Worm (Caenorhabditis elegans) whole organism, L3 larva: Measurements from ENCODE around the gene trpp-5.

ENCODE experiments used
- R02D3.7 ChIP-seq: fragments of 150-350 bp; optimal IDR thresholded peaks from 2 replicates; lab custom pipeline; 2014; ENCODE audit warnings: missing biosample characterization, missing genetic modification characterization
- aly-2 ChIP-seq: fragments of 150-350 bp; optimal IDR thresholded peaks from 2 replicates; lab custom pipeline; 2014; ENCODE audit warnings: missing biosample characterization, missing genetic modification characterization
- ceh-16 ChIP-seq: sonication (generic microtip); optimal IDR thresholded peaks from 2 replicates; lab custom pipeline; 2017; ENCODE audit warnings: missing biosample characterization, missing genetic modification characterization
- ceh-28 ChIP-seq: fragments of 150-350 bp; optimal IDR thresholded peaks from 2 replicates; lab custom pipeline; 2014; ENCODE audit warnings: missing biosample characterization, missing genetic modification reagents, missing genetic modification characterization
- ceh-82 ChIP-seq: fragments of 150-350 bp; optimal IDR thresholded peaks from 2 replicates; lab custom pipeline; 2014; ENCODE audit warnings: missing biosample characterization, missing genetic modification characterization
- ceh-9 ChIP-seq: sonication (generic microtip); optimal IDR thresholded peaks from 2 replicates; lab custom pipeline; 2018; ENCODE audit warnings: missing biosample characterization, missing genetic modification characterization
- egl-27 ChIP-seq: sonication (generic microtip); optimal IDR thresholded peaks from 4 replicates; lab custom pipeline; 2017; ENCODE audit warnings: missing biosample characterization, missing genetic modification reagents, missing genetic modification characterization
- egl-5 ChIP-seq: fragments of 150-350 bp; optimal IDR thresholded peaks from 2 replicates; lab custom pipeline; 2017; ENCODE audit warnings: missing biosample characterization, missing genetic modification reagents, missing genetic modification characterization, inconsistent platforms
- eor-1 ChIP-seq, 2 experiments: fragments of 150-350 bp; optimal IDR thresholded peaks; 2 replicates each; lab custom pipeline; 2014 to 2018; ENCODE audit warnings: missing biosample characterization in 2 of 2, missing genetic modification characterization in 2 of 2
- fos-1 ChIP-seq: fragments of 150-350 bp; optimal IDR thresholded peaks from 2 replicates; lab custom pipeline; 2014; ENCODE audit warnings: missing biosample characterization, missing genetic modification characterization
- lin-15B ChIP-seq: fragments of 150-350 bp; optimal IDR thresholded peaks from 2 replicates; lab custom pipeline; 2014; ENCODE audit warnings: missing biosample characterization, missing genetic modification characterization
- mdl-1 ChIP-seq: fragments of 150-350 bp; optimal IDR thresholded peaks from 2 replicates; lab custom pipeline; 2014; ENCODE audit warnings: missing biosample characterization, missing genetic modification characterization
- mml-1 ChIP-seq: fragments of 150-350 bp; sonication (generic microtip); optimal IDR thresholded peaks from 3 replicates; lab custom pipeline; 2014; ENCODE audit warnings: missing biosample characterization, missing genetic modification characterization
- nfya-1 ChIP-seq: sonication (generic microtip); optimal IDR thresholded peaks from 2 replicates; lab custom pipeline; 2017; ENCODE audit warnings: missing genetic modification characterization, mild to moderate bottlenecking, missing compliant biosample characterization, antibody characterized with exemption, moderate library complexity; ENCODE audit not compliant: insufficient read depth
- nhr-12 ChIP-seq: fragments of 150-350 bp; optimal IDR thresholded peaks from 2 replicates; lab custom pipeline; 2014; ENCODE audit warnings: missing biosample characterization, missing genetic modification characterization
- nhr-237 ChIP-seq: fragments of 150-350 bp; optimal IDR thresholded peaks from 2 replicates; lab custom pipeline; 2014; ENCODE audit warnings: missing biosample characterization, missing genetic modification characterization
- nhr-25 ChIP-seq: sonication (generic microtip); optimal IDR thresholded peaks from 2 replicates; lab custom pipeline; 2017; ENCODE audit warnings: missing biosample characterization, missing genetic modification characterization
- nhr-76 ChIP-seq: fragments of 150-350 bp; sonication (generic microtip); optimal IDR thresholded peaks from 5 replicates; lab custom pipeline; 2014; ENCODE audit warnings: missing biosample characterization, missing genetic modification characterization
- nhr-77 ChIP-seq: fragments of 150-350 bp; optimal IDR thresholded peaks from 2 replicates; lab custom pipeline; 2014; ENCODE audit warnings: missing biosample characterization, missing genetic modification characterization
- pqm-1 ChIP-seq: fragments of 150-350 bp; optimal IDR thresholded peaks from 2 replicates; lab custom pipeline; 2017; ENCODE audit warnings: missing biosample characterization, missing genetic modification characterization, inconsistent platforms
- skn-1 ChIP-seq: fragments of 150-350 bp; optimal IDR thresholded peaks from 2 replicates; lab custom pipeline; 2014; ENCODE audit warnings: missing biosample characterization, missing genetic modification characterization
- unc-62 ChIP-seq: fragments of 150-350 bp; sonication (generic microtip); optimal IDR thresholded peaks from 4 replicates; lab custom pipeline; 2014; ENCODE audit warnings: missing biosample characterization, missing genetic modification reagents, missing genetic modification characterization
- ztf-11 ChIP-seq: fragments of 150-350 bp; optimal IDR thresholded peaks from 2 replicates; lab custom pipeline; 2014; ENCODE audit warnings: missing biosample characterization, missing genetic modification characterization
- ztf-4 ChIP-seq: fragments of 150-350 bp; optimal IDR thresholded peaks from 2 replicates; lab custom pipeline; 2014; ENCODE audit warnings: missing biosample characterization, missing genetic modification characterization

The trpp-5 gene

DNA sequence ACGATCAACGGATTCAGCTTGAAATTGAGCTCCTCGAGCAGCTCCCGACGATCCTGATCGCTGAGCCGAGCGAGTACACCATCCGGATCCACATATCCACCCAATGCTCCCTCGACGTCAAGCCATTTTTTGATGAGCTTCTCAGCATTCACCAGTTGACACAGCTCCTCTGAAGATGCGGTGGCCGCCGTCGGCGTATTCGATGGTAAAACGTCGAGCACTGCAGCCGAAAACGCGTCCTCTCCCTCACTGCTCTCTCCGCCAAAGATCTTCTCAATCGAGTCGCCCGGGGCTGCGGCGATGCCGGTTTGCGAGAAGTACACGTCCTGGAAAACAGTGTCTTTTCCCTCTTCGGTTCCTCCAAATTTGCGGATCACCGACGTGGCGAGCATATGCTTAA, 12.4 kb upstream of the trpp-5 start:
- TF ChIP-seq unc-62 (GFP tag; lab: Kevin White, UChicago) (no peak), eor-1 (tag; optimal IDR thresholded peaks at IDR 0.05; lab: Kevin White, UChicago) (no peak), nhr-77 (tag; lab: Kevin White, UChicago) (no peak)

DNA sequence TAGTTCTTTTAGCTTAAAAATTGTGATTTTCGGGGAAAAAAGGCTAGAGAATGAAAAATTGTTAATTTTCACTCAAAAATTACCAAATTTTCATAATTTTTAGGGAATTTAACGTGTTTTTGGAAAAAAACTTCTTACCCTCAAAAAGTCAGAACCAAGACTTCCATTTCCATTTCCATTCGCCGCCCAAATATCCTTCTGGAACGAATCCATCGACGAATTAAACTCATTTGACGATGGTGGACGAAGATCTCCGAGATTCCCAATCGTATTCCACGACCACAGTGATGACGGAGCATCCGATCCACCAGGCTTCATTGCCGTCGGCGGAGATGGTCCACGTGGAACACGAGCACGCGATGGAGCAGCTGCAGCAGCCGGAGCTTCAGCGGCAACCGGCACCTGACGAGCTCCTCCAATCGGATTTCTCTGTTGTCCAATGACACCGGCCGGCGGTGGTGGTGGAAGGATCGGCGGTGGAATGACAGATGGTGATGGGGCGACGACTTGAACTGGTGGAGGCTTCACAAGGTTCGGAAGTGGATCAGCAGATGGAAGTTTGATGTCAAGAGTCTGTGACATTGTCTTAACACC, 9.6 kb upstream of the trpp-5 start:
- no peak for TF ChIP-seq ceh-82 (tag; lab: Kevin White, UChicago)
- no peak for TF ChIP-seq ztf-11
- TF ChIP-seq nfya-1 (tag; lab: Kevin White, UChicago) = no peak
- TF ChIP-seq, all 47 proteins: peak for 0

ce11 chrII:12208741-12209140, 6.6 kb upstream of the trpp-5 start:
- TF ChIP-seq ceh-16 = no peak
- TF ChIP-seq ceh-28 (tag; lab: Kevin White, UChicago) = peak; percentile 21
- TF ChIP-seq, all 47 proteins: peak for 1

- TF ChIP-seq fos-1 (tag; lab: Kevin White, UChicago) (no peak), nfya-1 (tag; lab: Kevin White, UChicago) (peak; percentile 91), ceh-9 (tag; lab: Kevin White, UChicago) (no peak), nhr-25 (no peak), egl-5 (no peak)
Observed at ce11 chrII:12204617-12205016, 2.4 kb upstream of the trpp-5 start.

ce11 chrII:12202921-12203320, 740 bp upstream of the trpp-5 start, which contains the start of gene aqp-12:
Gene aqp-12 (plus strand): TSS chrII:12203221.
- TF ChIP-seq mml-1 (tag; lab: Kevin White, UChicago) (no peak), ztf-4 (no peak), nhr-76 (tag; lab: Kevin White, UChicago) (no peak), ceh-28 (tag; lab: Kevin White, UChicago) (no peak), mdl-1 (tag; lab: Kevin White, UChicago) (no peak), pqm-1 (tag; lab: Kevin White, UChicago) (no peak), lin-15B (tag; lab: Kevin White, UChicago) (no peak), nfya-1 (tag; lab: Kevin White, UChicago) (no peak), nhr-77 (tag; lab: Kevin White, UChicago) (no peak), skn-1 (tag; lab: Kevin White, UChicago) (no peak)

DNA sequence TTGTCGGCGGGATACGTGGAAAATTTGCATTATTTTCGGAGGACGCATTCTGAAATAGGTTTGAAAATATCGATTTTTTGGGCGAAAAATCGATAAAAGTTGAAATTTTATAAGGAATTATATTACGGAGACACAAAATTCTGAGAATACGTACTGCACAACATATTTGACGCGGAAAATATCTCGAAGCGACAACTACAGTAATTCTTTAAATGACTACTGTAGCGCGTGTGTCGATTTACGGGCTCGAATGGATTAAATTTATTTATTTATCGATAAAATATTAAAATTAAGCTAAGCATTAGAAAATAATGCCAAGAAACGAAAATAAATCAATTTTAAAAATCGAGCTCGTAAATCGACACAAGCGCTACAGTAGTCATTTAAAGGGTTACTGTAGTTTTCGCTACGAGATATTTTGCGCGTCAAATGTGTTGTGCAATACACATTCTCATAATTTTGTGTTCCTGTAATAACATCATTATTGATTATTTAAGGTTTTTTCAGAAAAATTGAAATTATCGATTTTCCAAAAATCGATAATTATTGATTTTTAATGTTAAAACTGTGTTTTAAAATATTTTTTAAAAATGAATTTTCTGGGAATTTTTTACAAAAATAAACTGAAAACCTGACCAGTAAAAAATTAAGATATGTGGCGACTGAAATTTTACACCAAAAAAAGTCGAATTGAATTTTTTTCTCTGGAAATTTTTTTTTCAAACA, 2.1 kb downstream of the trpp-5 start, which contains the start of gene polg-1:
Gene polg-1 (minus strand): TSS at position 51 of the 726 bp plus-strand sequence.
- TF ChIP-seq nhr-12 (tag; lab: Kevin White, UChicago) (no peak), ceh-28 (tag; lab: Kevin White, UChicago) (peak; percentile 88)

DNA sequence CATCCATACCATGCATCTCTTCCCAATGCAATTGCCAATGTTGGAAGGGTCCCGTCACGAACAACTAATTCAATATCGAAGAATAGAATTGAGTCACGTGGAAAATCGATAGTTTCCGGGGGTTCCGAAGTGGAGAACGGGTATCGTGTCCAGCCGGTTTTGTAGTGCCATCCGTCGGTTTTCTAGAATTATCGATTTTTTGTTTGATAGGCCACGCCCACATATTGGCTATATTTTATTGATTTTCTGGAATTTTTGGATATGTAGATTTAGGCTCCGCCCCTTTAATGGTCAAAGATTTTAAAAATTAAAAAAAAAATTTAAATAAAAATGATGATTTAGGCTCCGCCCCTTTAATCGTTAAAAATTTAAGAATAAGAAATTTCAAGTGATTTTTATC, 3.0 kb downstream of the trpp-5 start:
- no peak for TF ChIP-seq egl-5
- no peak for TF ChIP-seq ceh-9 (tag; lab: Kevin White, UChicago)
- TF ChIP-seq skn-1 (tag; lab: Kevin White, UChicago) = no peak
- TF ChIP-seq nfya-1 (tag; lab: Kevin White, UChicago) = no peak
- TF ChIP-seq ceh-28 (tag; lab: Kevin White, UChicago) = peak; percentile 62
- TF ChIP-seq nhr-25 = no peak
- no peak for TF ChIP-seq nhr-237 (tag; lab: Kevin White, UChicago)
- TF ChIP-seq aly-2 (tag; lab: Kevin White, UChicago) = no peak

DNA sequence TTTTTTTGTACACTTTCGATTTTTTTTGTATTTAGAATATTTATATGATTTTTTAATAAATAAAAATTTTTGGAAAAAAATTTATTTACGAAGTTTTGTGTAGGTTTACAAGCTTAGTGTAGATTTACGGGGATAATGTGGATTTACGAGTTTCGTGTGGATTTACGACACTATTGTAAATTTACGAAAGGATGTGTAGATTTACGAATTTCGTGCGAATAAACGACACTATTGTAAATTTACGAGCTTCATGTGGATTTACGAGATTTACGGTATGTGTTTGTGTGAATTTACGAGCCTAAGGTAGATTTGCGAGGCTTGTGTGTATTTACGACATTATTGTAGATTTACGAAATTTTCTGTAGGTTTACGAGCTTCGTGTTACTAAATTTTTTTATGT, 13.0 kb downstream of the trpp-5 start:
- TF ChIP-seq egl-27 (no peak), R02D3.7 (peak; percentile 64), pqm-1 (tag; lab: Kevin White, UChicago) (peak; percentile 8)
